Worm (Caenorhabditis elegans): ENCODE results near the gene mtl-1.

DNA sequence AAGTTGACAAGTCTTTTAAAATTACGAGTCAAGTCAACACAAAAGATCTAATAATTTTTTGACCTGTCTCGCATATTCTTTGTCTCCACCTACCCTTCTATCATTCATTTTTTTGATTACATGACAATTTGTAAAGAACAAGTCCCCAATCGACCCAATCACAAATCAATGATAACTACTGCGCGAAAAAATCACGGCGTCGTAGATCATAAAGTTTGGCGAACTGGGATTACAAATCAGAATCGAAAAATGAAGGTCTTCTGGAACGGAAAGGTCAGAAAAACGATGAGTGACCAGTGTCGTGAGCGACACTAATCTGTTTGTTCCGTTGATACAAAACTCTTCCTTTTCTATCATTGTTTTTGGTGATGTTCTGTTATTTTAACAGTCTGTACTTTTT, 1.6 kb downstream of the mtl-1 start:
- TF ChIP-seq ceh-30 (tag; optimal IDR thresholded peaks at IDR 0.05), result no peak
- TF ChIP-seq ceh-2 (tag; optimal IDR thresholded peaks at IDR 0.05), result no peak
- TF ChIP-seq ceh-18 (tag; optimal IDR thresholded peaks at IDR 0.05), result no peak
- TF ChIP-seq fkh-10 (GFP tag; optimal IDR thresholded peaks at IDR 0.05), result no peak
- no peak for TF ChIP-seq ttx-3 (tag; optimal IDR thresholded peaks at IDR 0.05)
- TF ChIP-seq pat-9 (tag; optimal IDR thresholded peaks at IDR 0.05), result no peak
- TF ChIP-seq hlh-13 (GFP tag; optimal IDR thresholded peaks at IDR 0.05), result no peak
- TF ChIP-seq hlh-15 (tag; optimal IDR thresholded peaks at IDR 0.05), result no peak
- TF ChIP-seq dmd-4 (tag; optimal IDR thresholded peaks at IDR 0.05; ENCODE audit: borderline replicate concordance), result no peak
- TF ChIP-seq ceh-9 (tag; optimal IDR thresholded peaks at IDR 0.05), result no peak
- TF ChIP-seq madf-2 (tag; optimal IDR thresholded peaks at IDR 0.05), result no peak
- no peak for TF ChIP-seq rnt-1 (tag; optimal IDR thresholded peaks at IDR 0.05)
- no peak for TF ChIP-seq ama-1 (optimal IDR thresholded peaks at IDR 0.05)
